Fruit fly (Drosophila melanogaster): ENCODE results near the gene Usp12-46.

The Usp12-46 gene

dm6 chr3R:22724149-22724973, 26.3 kb upstream of the Usp12-46 start, which contains the start of gene Irp-1A (continued):
- TF ChIP-seq CG10959 (GFP tag; IDR thresholded peaks at IDR 0.05) (no peak), PHDP (tag; optimal IDR thresholded peaks at IDR 0.05) (peak; percentile 90), grau (tag; optimal IDR thresholded peaks at IDR 0.05) (peak; percentile 85), CG10321 (GFP tag; IDR thresholded peaks at IDR 0.05) (peak; percentile 27; the same call in 1 of the 2 replicates), zfh2 (GFP tag; optimal IDR thresholded peaks at IDR 0.05) (peak; percentile 14), tap (tag; optimal IDR thresholded peaks at IDR 0.05) (peak; percentile 77), pros (GFP tag; optimal IDR thresholded peaks at IDR 0.05) (no peak), dan (GFP tag; IDR thresholded peaks at IDR 0.05) (no peak), Meics (GFP tag; optimal IDR thresholded peaks at IDR 0.05) (peak; percentile 70), CG14667 (GFP tag; IDR thresholded peaks at IDR 0.05) (peak; percentile 55; the same call in 1 of the 2 replicates), CG7928 (GFP tag; optimal IDR thresholded peaks at IDR 0.05) (peak; percentile 12), Neu2 (GFP tag; optimal IDR thresholded peaks at IDR 0.05; ENCODE audit: borderline replicate concordance) (no peak), row (GFP tag; IDR thresholded peaks at IDR 0.05) (peak; percentile 86), Jarid2 (GFP tag; optimal IDR thresholded peaks at IDR 0.05) (no peak), sqz (GFP tag; optimal IDR thresholded peaks at IDR 0.05) (peak; percentile 17), CG7357 (GFP tag; IDR thresholded peaks at IDR 0.05) (no peak), C15 (GFP tag; IDR thresholded peaks at IDR 0.05) (no peak), Hand (GFP tag; optimal IDR thresholded peaks at IDR 0.05) (peak; percentile 60), Poxn (GFP tag; IDR thresholded peaks at IDR 0.05) (no peak), cwo (GFP tag; optimal IDR thresholded peaks at IDR 0.05) (peak; percentile 60), CG11085 (GFP tag; IDR thresholded peaks at IDR 0.05) (peak; percentile 62), mam (GFP tag; optimal IDR thresholded peaks at IDR 0.05) (peak; percentile 58), CG3838 (GFP tag; optimal IDR thresholded peaks at IDR 0.05) (no peak), gcm (GFP tag; optimal IDR thresholded peaks at IDR 0.05) (peak; percentile 84), ro (GFP tag; IDR thresholded peaks at IDR 0.05) (no peak), CG14860 (GFP tag; IDR thresholded peaks at IDR 0.05; ENCODE audit: partially characterized antibody) (peak; percentile 56; the same call in 2 of the 3 replicates), crc (GFP tag; optimal IDR thresholded peaks at IDR 0.05) (no peak), nmo (GFP tag; optimal IDR thresholded peaks at IDR 0.05) (peak; percentile 82), tup (GFP tag; optimal IDR thresholded peaks at IDR 0.05) (no peak), gro (GFP tag; optimal IDR thresholded peaks at IDR 0.05) (peak; percentile 58), az2 (GFP tag; optimal IDR thresholded peaks at IDR 0.05) (peak; percentile 60), CG4424 (GFP tag; optimal IDR thresholded peaks at IDR 0.05) (peak; percentile 74), CG9727 (GFP tag; optimal IDR thresholded peaks at IDR 0.05) (peak; percentile 78), CG8089 (GFP tag; optimal IDR thresholded peaks at IDR 0.05) (no peak), CG7556 (GFP tag; optimal IDR thresholded peaks at IDR 0.05) (peak; percentile 77), CG8924 (tag; optimal IDR thresholded peaks at IDR 0.05) (peak; percentile 88), croc (GFP tag; conservative IDR thresholded peaks at IDR 0.05) (0 out of 3 replicates have a peak, but pooled peaks have one; percentile 39), NK7.1 (GFP tag; optimal IDR thresholded peaks at IDR 0.05) (no peak), CG12659 (GFP tag; optimal IDR thresholded peaks at IDR 0.05) (peak; percentile 88), Dad (GFP tag; optimal IDR thresholded peaks at IDR 0.05) (no peak), Ssrp (tag; optimal IDR thresholded peaks at IDR 0.05) (peak; percentile 66), psq (GFP tag; optimal IDR thresholded peaks at IDR 0.05) (peak; percentile 0), H15 (GFP tag; IDR thresholded peaks at IDR 0.05) (peak; percentile 45; the same call in 1 of the 3 replicates), CG12769 (tag; optimal IDR thresholded peaks at IDR 0.05) (no peak), gsb (GFP tag; IDR thresholded peaks at IDR 0.05) (peak; percentile 51; the same call in 1 of the 2 replicates), CG11093 (GFP tag; IDR thresholded peaks at IDR 0.05) (no peak), CG10543 (GFP tag; optimal IDR thresholded peaks at IDR 0.05) (peak; percentile 42), sob (GFP tag; IDR thresholded peaks at IDR 0.05) (peak; percentile 87), ato (GFP tag; IDR thresholded peaks at IDR 0.05; ENCODE audit: partially characterized antibody) (peak; percentile 41)

Measured in whole organism, embryonic.